Worm (Caenorhabditis elegans): ENCODE results near the gene F18E3.12.

DNA sequence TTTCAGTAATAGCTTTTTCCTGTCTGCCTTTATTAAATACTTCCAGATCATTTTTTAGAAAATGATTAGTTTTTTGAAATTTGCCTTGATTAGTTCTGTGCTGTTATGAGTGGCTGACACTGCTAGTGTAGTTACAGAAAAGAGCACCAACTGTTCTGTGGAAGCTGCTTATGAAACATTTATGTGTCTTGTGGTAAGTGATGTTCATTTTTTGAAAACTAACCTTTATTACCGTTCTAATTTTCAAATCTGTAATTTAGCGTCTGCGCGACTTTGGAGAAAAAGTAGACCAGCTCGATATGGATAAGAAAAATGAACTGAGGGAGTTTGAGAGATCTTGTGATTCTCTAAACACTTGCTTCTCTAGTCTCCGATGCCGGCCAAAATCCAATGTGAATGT lies 45.2 kb upstream of the F18E3.12 start, which contains the start of gene srj-14:
- no peak for TF ChIP-seq aly-1 (tag; optimal IDR thresholded peaks at IDR 0.05)
- TF ChIP-seq ama-1 (optimal IDR thresholded peaks at IDR 0.05), result no peak
- TF ChIP-seq hnd-1 (tag; optimal IDR thresholded peaks at IDR 0.05), result no peak
